Worm (Caenorhabditis elegans) whole organism, L1 larva: ENCODE results near the gene F41E6.5.

Source experiments
- elt-2 ChIP-seq: sonication (generic microtip); optimal IDR thresholded peaks from 2 replicates; lab custom pipeline; 2016; ENCODE audit warnings: missing genetic modification characterization, mild to moderate bottlenecking, inconsistent platforms, missing compliant biosample characterization, missing genetic modification reagents
- elt-3 ChIP-seq, 6 experiments: fragments of 150-350 bp in 1 of 6; sonication (generic microtip); optimal IDR thresholded peaks; 2 replicates each; lab custom pipeline; 2017 to 2018; ENCODE audit warnings: missing biosample characterization in 6 of 6, missing genetic modification characterization in 6 of 6, inconsistent platforms in 1 of 6
- fkh-10 ChIP-seq: sonication (generic microtip); optimal IDR thresholded peaks from 2 replicates; lab custom pipeline; 2017; ENCODE audit warnings: missing biosample characterization, missing genetic modification reagents, missing genetic modification characterization
- fos-1 ChIP-seq: fragments of 150-350 bp; optimal IDR thresholded peaks from 2 replicates; lab custom pipeline; 2014; ENCODE audit warnings: missing biosample characterization, missing genetic modification characterization
- lin-15B ChIP-seq: fragments of 150-350 bp; sonication (generic microtip); optimal IDR thresholded peaks from 3 replicates; lab custom pipeline; 2014; ENCODE audit warnings: missing biosample characterization, missing genetic modification characterization
- nhr-85 ChIP-seq: sonication (generic microtip); peaks from one replicate; lab custom pipeline; 2016; ENCODE audit warnings: missing genetic modification characterization, inconsistent platforms, missing compliant biosample characterization
- sox-4 ChIP-seq: sonication (generic microtip); optimal IDR thresholded peaks from 2 replicates; lab custom pipeline; 2016; ENCODE audit warnings: missing genetic modification characterization, missing compliant biosample characterization
- swsn-7 ChIP-seq: sonication (generic microtip); optimal IDR thresholded peaks from 2 replicates; lab custom pipeline; 2016; ENCODE audit warnings: missing genetic modification characterization, missing compliant biosample characterization
- unc-30 ChIP-seq: sonication (generic microtip); optimal IDR thresholded peaks from 2 replicates; lab custom pipeline; 2017; ENCODE audit warnings: missing biosample characterization, missing genetic modification characterization

ce11 chrV:8623754-8624153 is 20.5 kb downstream of the F41E6.5 start, which contains the start of gene F41E6.17:
- TF ChIP-seq elt-2 (tag; lab: Kevin White, UChicago) (no peak), fos-1 (tag; lab: Kevin White, UChicago) (no peak), unc-30 (tag; lab: Kevin White, UChicago) (no peak), swsn-7 (tag; lab: Kevin White, UChicago) (no peak), fkh-10 (peak; percentile 19), nhr-85 (tag; lab: Kevin White, UChicago) (no peak), sox-4 (tag; lab: Kevin White, UChicago) (no peak), elt-3 (tag; optimal IDR thresholded peaks at IDR 0.05; lab: Kevin White, UChicago) (no peak), lin-15B (no peak)
